Worm (Caenorhabditis elegans) whole organism, L4 larva: ENCODE measurements around the gene F54F2.6.

Experiments
- ama-1 ChIP-seq: fragments of 150-350 bp; optimal IDR thresholded peaks from 2 replicates; lab custom pipeline; 2014; ENCODE audit warnings: inconsistent platforms, mixed read lengths
- ces-1 ChIP-seq: fragments of 150-350 bp; sonication (generic microtip); optimal IDR thresholded peaks from 4 replicates; lab custom pipeline; 2014; ENCODE audit warnings: missing biosample characterization, missing genetic modification reagents, missing genetic modification characterization
- daf-8 ChIP-seq: fragments of 200-800 bp; sonication (Bioruptor generic); IDR thresholded peaks from 2 replicates; pipeline ENCODE4 v1.3.6; 2022; ENCODE audit warnings: missing genetic modification characterization, missing compliant biosample characterization
- fos-1 ChIP-seq: fragments of 150-350 bp; optimal IDR thresholded peaks from 2 replicates; lab custom pipeline; 2014; ENCODE audit warnings: missing biosample characterization, missing genetic modification characterization
- lin-1 ChIP-seq: fragments of 200-800 bp; sonication (Bioruptor generic); IDR thresholded peaks from 2 replicates; pipeline ENCODE4 v1.3.6; 2022; ENCODE audit warnings: missing genetic modification reagents, missing genetic modification characterization, missing compliant biosample characterization
- lin-29 ChIP-seq: fragments of 200-800 bp; sonication (Bioruptor generic); IDR thresholded peaks from 2 replicates; pipeline ENCODE4 v1.3.6; 2022; ENCODE audit warnings: missing genetic modification reagents, missing genetic modification characterization, missing compliant biosample characterization
- nhr-25 ChIP-seq: sonication (generic microtip); optimal IDR thresholded peaks from 2 replicates; lab custom pipeline; 2017; ENCODE audit warnings: missing genetic modification characterization, mild to moderate bottlenecking, missing compliant biosample characterization, antibody characterized with exemption, moderate library complexity, borderline replicate concordance; ENCODE audit not compliant: insufficient read depth
- skn-1 ChIP-seq: fragments of 150-350 bp; optimal IDR thresholded peaks from 2 replicates; lab custom pipeline; 2014; ENCODE audit warnings: missing biosample characterization, missing genetic modification characterization

DNA sequence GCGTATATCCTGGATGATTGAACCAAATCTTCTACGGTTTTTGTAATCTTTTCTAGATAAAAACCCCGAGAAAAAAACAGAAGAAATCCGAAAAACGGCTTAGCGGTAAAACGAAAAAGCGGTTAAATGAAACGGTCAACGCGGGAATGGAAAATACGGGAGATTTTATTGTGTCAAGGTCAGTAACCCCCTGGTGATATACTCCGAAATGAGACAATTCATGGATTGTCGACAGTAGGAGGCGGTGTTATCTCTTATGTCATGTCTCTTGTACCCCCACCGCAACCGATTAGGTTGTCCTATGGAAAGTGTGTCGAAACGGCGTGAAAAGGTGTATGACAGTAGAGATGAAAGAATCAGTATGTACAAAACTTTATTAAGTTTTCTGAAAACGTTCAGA is 43.6 kb upstream of the F54F2.6 start:
- TF ChIP-seq skn-1 (tag; lab: Kevin White, UChicago) (no peak), lin-1 (GFP tag; lab: Robert Waterston, UW) (no peak), nhr-25 (tag; lab: Kevin White, UChicago) (no peak), lin-29 (GFP tag; lab: Robert Waterston, UW) (no peak), fos-1 (tag; lab: Kevin White, UChicago) (no peak), ama-1 (no peak), daf-8 (GFP tag; lab: Robert Waterston, UW) (no peak), ces-1 (GFP tag; lab: Kevin White, UChicago) (no peak)
